Worm (Caenorhabditis elegans) whole organism, dauer: Measurements from ENCODE around the gene F40F8.5.

Experiments used
- unc-62 ChIP-seq: sonication (generic microtip); optimal IDR thresholded peaks from 2 replicates; lab custom pipeline; 2017; ENCODE audit warnings: missing biosample characterization, missing genetic modification reagents, missing genetic modification characterization

Gene F40F8.5

ce11 chrII:11107828-11108227 lies 26.9 kb downstream of the F40F8.5 start, which contains the start of gene apc-17:
TSS of gene apc-17 (plus strand) at chrII:11108128.
- TF ChIP-seq unc-62 (GFP tag; lab: Kevin White, UChicago): no peak

ce11 chrII:11105981-11106711 lies 28.6 kb downstream of the F40F8.5 start, which contains the start of gene nasp-1:
TSS of gene nasp-1 (plus strand) at chrII:11106612.
- TF ChIP-seq unc-62 (GFP tag; lab: Kevin White, UChicago): no peak

ce11 chrII:11104162-11104561 lies 30.6 kb downstream of the F40F8.5 start, which contains the start of gene C09H10.9:
TSS of gene C09H10.9 (plus strand) at chrII:11104462.
- TF ChIP-seq unc-62 (GFP tag; lab: Kevin White, UChicago): no peak

- no peak for TF ChIP-seq unc-62 (GFP tag; lab: Kevin White, UChicago)
Observed at ce11 chrII:11103657-11104056, 31.1 kb downstream of the F40F8.5 start, which contains the start of gene C09H10.5. TSS of gene C09H10.5 (minus strand) at chrII:11103757.

ce11 chrII:11103052-11103451 lies 31.7 kb downstream of the F40F8.5 start:
- TF ChIP-seq unc-62 (GFP tag; lab: Kevin White, UChicago): no peak

ce11 chrII:11101171-11101570 lies 33.6 kb downstream of the F40F8.5 start:
- TF ChIP-seq unc-62 (GFP tag; lab: Kevin White, UChicago): no peak

- no peak for TF ChIP-seq unc-62 (GFP tag; lab: Kevin White, UChicago)
Observed at ce11 chrII:11099841-11100240, 34.9 kb downstream of the F40F8.5 start, which contains the start of gene C09H10.4. TSS of gene C09H10.4 (plus strand) at chrII:11100141.

ce11 chrII:11097154-11097887 lies 37.4 kb downstream of the F40F8.5 start, which contains the start of the genes rpl-36.A and nuo-1:
TSS of gene rpl-36.A (minus strand) at chrII:11097204.
TSS of gene nuo-1 (plus strand) at chrII:11097837.
- no peak for TF ChIP-seq unc-62 (GFP tag; lab: Kevin White, UChicago)

- TF ChIP-seq unc-62 (GFP tag; lab: Kevin White, UChicago): no peak
Observed at ce11 chrII:11096233-11096632, 38.5 kb downstream of the F40F8.5 start, which contains the start of gene nbs-1. TSS of gene nbs-1 (minus strand) at chrII:11096478.

ce11 chrII:11094431-11094830 lies 40.3 kb downstream of the F40F8.5 start:
- no peak for TF ChIP-seq unc-62 (GFP tag; lab: Kevin White, UChicago)

- no peak for TF ChIP-seq unc-62 (GFP tag; lab: Kevin White, UChicago)
Observed at ce11 chrII:11092413-11092812, 42.3 kb downstream of the F40F8.5 start, which contains the start of gene rpl-42. TSS of gene rpl-42 (plus strand) at chrII:11092713.

ce11 chrII:11091577-11091976 lies 43.2 kb downstream of the F40F8.5 start:
- no peak for TF ChIP-seq unc-62 (GFP tag; lab: Kevin White, UChicago)

ce11 chrII:11089356-11089755 lies 45.4 kb downstream of the F40F8.5 start, which contains the start of gene unc-53:
TSS of gene unc-53 (minus strand) at chrII:11089456.
- TF ChIP-seq unc-62 (GFP tag; lab: Kevin White, UChicago): no peak

- TF ChIP-seq unc-62 (GFP tag; lab: Kevin White, UChicago): no peak
Observed at ce11 chrII:11088137-11088536, 46.6 kb downstream of the F40F8.5 start.

ce11 chrII:11086770-11087169 lies 48.0 kb downstream of the F40F8.5 start:
- TF ChIP-seq unc-62 (GFP tag; lab: Kevin White, UChicago): no peak
